Fruit fly (Drosophila melanogaster): ENCODE data around the gene CG32262.
A peak's percentile ranks its signal among the peaks of the same experiment; 100 is the strongest.

Gene CG32262

dm6 chr3L:3811089-3811488 lies 1.1 kb upstream of the CG32262 start, which contains the start of the genes CG32263 and PIG-B (continued):
- TF ChIP-seq fd3F (GFP tag; optimal IDR thresholded peaks at IDR 0.05) (no peak), CG9609 (GFP tag; optimal IDR thresholded peaks at IDR 0.05) (no peak), lilli (GFP tag; optimal IDR thresholded peaks at IDR 0.05) (no peak), pros (GFP tag; optimal IDR thresholded peaks at IDR 0.05) (no peak), Neu2 (GFP tag; optimal IDR thresholded peaks at IDR 0.05; ENCODE audit: borderline replicate concordance) (no peak), CG31365 (tag; optimal IDR thresholded peaks at IDR 0.05) (peak; percentile 72), usp (GFP tag; optimal IDR thresholded peaks at IDR 0.05) (no peak), gro (GFP tag; optimal IDR thresholded peaks at IDR 0.05) (no peak), CG34376 (GFP tag; optimal IDR thresholded peaks at IDR 0.05) (no peak), CG8478 (optimal IDR thresholded peaks at IDR 0.05) (no peak), CG15011 (GFP tag; optimal IDR thresholded peaks at IDR 0.05) (no peak), CG16863 (GFP tag; optimal IDR thresholded peaks at IDR 0.05) (no peak), ham (GFP tag; IDR thresholded peaks at IDR 0.05) (no peak), jing (GFP tag; optimal IDR thresholded peaks at IDR 0.05) (no peak), CG9797 (GFP tag; optimal IDR thresholded peaks at IDR 0.05) (peak; percentile 68), CG34224 (GFP tag; IDR thresholded peaks at IDR 0.05; ENCODE audit: partially characterized antibody) (peak; percentile 86), CG6765 (GFP tag; optimal IDR thresholded peaks at IDR 0.05) (no peak), CG3838 (GFP tag; optimal IDR thresholded peaks at IDR 0.05) (no peak), crc (GFP tag; optimal IDR thresholded peaks at IDR 0.05) (no peak), amos (GFP tag; IDR thresholded peaks at IDR 0.05; ENCODE audit: partially characterized antibody) (peak; percentile 70), hb (GFP tag; IDR thresholded peaks at IDR 0.05; ENCODE audit: partially characterized antibody) (no peak), CG3163 (GFP tag; optimal IDR thresholded peaks at IDR 0.05) (no peak), Trl (optimal IDR thresholded peaks at IDR 0.05) (no peak), Trl (GFP tag; optimal IDR thresholded peaks at IDR 0.05) (no peak), btn (GFP tag; optimal IDR thresholded peaks at IDR 0.05) (no peak), CG15269 (tag; optimal IDR thresholded peaks at IDR 0.05) (no peak), CG7357 (GFP tag; IDR thresholded peaks at IDR 0.05) (no peak), CG17361 (GFP tag; IDR thresholded peaks at IDR 0.05) (no peak), Aef1 (GFP tag; IDR thresholded peaks at IDR 0.05) (no peak), gfzf (GFP tag; optimal IDR thresholded peaks at IDR 0.05) (peak; percentile 83), ind (GFP tag; optimal IDR thresholded peaks at IDR 0.05) (no peak), sens-2 (GFP tag; IDR thresholded peaks at IDR 0.05) (no peak), Opbp (GFP tag; IDR thresholded peaks at IDR 0.05; ENCODE audit: partially characterized antibody) (peak; percentile 80; the same call in 2 of the 3 replicates), cwo (GFP tag; optimal IDR thresholded peaks at IDR 0.05) (no peak), CG10543 (GFP tag; optimal IDR thresholded peaks at IDR 0.05) (no peak), NK7.1 (GFP tag; optimal IDR thresholded peaks at IDR 0.05) (no peak), pzg (GFP tag; optimal IDR thresholded peaks at IDR 0.05) (peak; percentile 78), crol (GFP tag; IDR thresholded peaks at IDR 0.05) (no peak), zen2 (GFP tag; IDR thresholded peaks at IDR 0.05; ENCODE audit: partially characterized antibody) (peak; percentile 86), p53 (GFP tag; optimal IDR thresholded peaks at IDR 0.05) (no peak), ken (GFP tag; IDR thresholded peaks at IDR 0.05) (no peak), Antp (GFP tag; optimal IDR thresholded peaks at IDR 0.05) (no peak), dm (GFP tag; optimal IDR thresholded peaks at IDR 0.05) (peak; percentile 21), Med (GFP tag) (peak; percentile 85), Dref (GFP tag; IDR thresholded peaks at IDR 0.05) (peak; percentile 81), tna (GFP tag; IDR thresholded peaks at IDR 0.05; ENCODE audit: partially characterized antibody) (no peak), CG17186 (GFP tag; optimal IDR thresholded peaks at IDR 0.05) (peak; percentile 9), ab (GFP tag; optimal IDR thresholded peaks at IDR 0.05) (no peak), HHEX (GFP tag; optimal IDR thresholded peaks at IDR 0.05) (no peak), CG8089 (GFP tag; optimal IDR thresholded peaks at IDR 0.05) (no peak), CG17829 (tag; optimal IDR thresholded peaks at IDR 0.05) (no peak), CG7987 (GFP tag; optimal IDR thresholded peaks at IDR 0.05) (no peak)
